Fruit fly (Drosophila melanogaster): ENCODE measurements around the gene CG3386.

Gene CG3386

DNA sequence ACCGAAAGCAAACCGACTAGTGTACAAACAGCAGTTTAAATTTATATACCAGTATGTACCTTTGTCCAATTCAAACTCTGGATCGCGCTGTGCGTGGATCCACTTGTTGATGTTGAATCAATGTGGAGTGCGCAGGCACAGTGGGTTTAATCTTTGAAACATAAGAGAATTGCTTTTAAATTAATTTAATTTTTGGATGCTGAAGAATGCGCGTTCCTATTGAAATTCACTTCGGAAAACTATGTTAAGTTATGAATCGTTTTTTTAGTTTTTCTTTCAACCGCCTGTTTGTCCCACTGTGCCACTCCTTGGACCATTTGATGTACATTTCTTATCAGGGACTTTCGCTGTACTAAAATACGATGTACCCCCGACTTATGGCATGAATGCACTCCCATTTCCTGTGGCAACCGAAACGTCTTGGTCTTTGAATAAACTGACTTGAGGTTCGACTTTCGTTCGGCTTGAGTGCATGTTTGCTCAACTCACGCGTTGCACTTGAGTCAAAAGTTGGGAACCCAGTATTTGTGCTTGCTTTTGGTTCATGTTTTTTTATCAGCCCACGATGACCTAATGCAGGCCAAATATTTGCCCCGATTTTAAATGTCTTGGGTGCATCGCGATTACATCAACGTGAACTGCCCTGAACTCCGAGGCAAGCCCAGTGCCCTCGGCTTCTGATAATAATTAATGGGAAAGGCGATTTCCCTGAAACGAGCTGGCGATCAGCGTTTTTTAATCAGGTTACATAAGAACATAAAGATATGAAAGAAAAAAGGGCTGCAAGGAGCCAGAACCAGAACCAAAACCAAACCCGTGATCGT, 42.5 kb upstream of the CG3386 start (continued):
- peak; percentile 85 for TF ChIP-seq CG18764 (GFP tag; optimal IDR thresholded peaks at IDR 0.05)
- TF ChIP-seq CG3407 (GFP tag; optimal IDR thresholded peaks at IDR 0.05), result peak; percentile 97
- peak; percentile 89 for TF ChIP-seq Xbp1 (GFP tag; optimal IDR thresholded peaks at IDR 0.05)
- peak; percentile 35 for TF ChIP-seq Nf-YC (tag; optimal IDR thresholded peaks at IDR 0.05)
- peak; percentile 77 for TF ChIP-seq CG30020 (tag; optimal IDR thresholded peaks at IDR 0.05)
- TF ChIP-seq Kr (GFP tag; optimal IDR thresholded peaks at IDR 0.05), result peak; percentile 97
- TF ChIP-seq Hr39 (optimal IDR thresholded peaks at IDR 0.05), result no peak
- peak; percentile 75 for TF ChIP-seq CG5180 (GFP tag; optimal IDR thresholded peaks at IDR 0.05)
- TF ChIP-seq CG12299 (tag; optimal IDR thresholded peaks at IDR 0.05), result peak; percentile 83
- no peak for TF ChIP-seq CG16779 (GFP tag; IDR thresholded peaks at IDR 0.05)
- TF ChIP-seq Atf-2 (GFP tag; optimal IDR thresholded peaks at IDR 0.05), result peak; percentile 96
- no peak for TF ChIP-seq lov (optimal IDR thresholded peaks at IDR 0.05)
- peak; percentile 98 for TF ChIP-seq lov (GFP tag; IDR thresholded peaks at IDR 0.05)
- TF ChIP-seq NC2α (GFP tag; optimal IDR thresholded peaks at IDR 0.05), result peak; percentile 89
- TF ChIP-seq CG2889 (GFP tag; IDR thresholded peaks at IDR 0.05), result peak; percentile 83; the same call in 2 of the 3 replicates
- peak; percentile 85 for TF ChIP-seq eyg (GFP tag; optimal IDR thresholded peaks at IDR 0.05)
- TF ChIP-seq psq (GFP tag; optimal IDR thresholded peaks at IDR 0.05), result peak; percentile 76
- peak; percentile 97 for TF ChIP-seq CG17328 (GFP tag; IDR thresholded peaks at IDR 0.05)

- TF ChIP-seq pb (GFP tag; optimal IDR thresholded peaks at IDR 0.05) (no peak), Hr78 (GFP tag; optimal IDR thresholded peaks at IDR 0.05) (peak in 1 of 2 experiments; percentile 53), CG9932 (GFP tag; IDR thresholded peaks at IDR 0.05) (no peak), yki (optimal IDR thresholded peaks at IDR 0.05) (no peak), CG31388 (GFP tag; optimal IDR thresholded peaks at IDR 0.05) (no peak), CG3407 (GFP tag; optimal IDR thresholded peaks at IDR 0.05) (no peak), CG7963 (GFP tag; IDR thresholded peaks at IDR 0.05; ENCODE audit: partially characterized antibody) (no peak), Nf-YC (tag; optimal IDR thresholded peaks at IDR 0.05) (no peak), CG9727 (GFP tag; optimal IDR thresholded peaks at IDR 0.05) (no peak), BEAF-32 (GFP tag; optimal IDR thresholded peaks at IDR 0.05) (no peak), CG11723 (GFP tag; optimal IDR thresholded peaks at IDR 0.05) (no peak), cato (GFP tag; optimal IDR thresholded peaks at IDR 0.05; ENCODE audit: borderline replicate concordance) (no peak), CG8281 (tag; optimal IDR thresholded peaks at IDR 0.05) (peak; percentile 57), gsb-n (tag; optimal IDR thresholded peaks at IDR 0.05) (peak; percentile 50), CG11247 (GFP tag; IDR thresholded peaks at IDR 0.05) (no peak), jumu (GFP tag; optimal IDR thresholded peaks at IDR 0.05) (no peak), Bgb (GFP tag; IDR thresholded peaks at IDR 0.05; ENCODE audit: partially characterized antibody) (no peak), kay (GFP tag; optimal IDR thresholded peaks at IDR 0.05) (no peak), CG2199 (GFP tag; IDR thresholded peaks at IDR 0.05) (no peak), ftz-f1 (GFP tag; optimal IDR thresholded peaks at IDR 0.05) (no peak), bcd (GFP tag; optimal IDR thresholded peaks at IDR 0.05) (no peak), abd-A (tag; optimal IDR thresholded peaks at IDR 0.05) (peak; percentile 83), Rx (GFP tag; IDR thresholded peaks at IDR 0.05) (no peak), Trl (optimal IDR thresholded peaks at IDR 0.05) (no peak), Trl (GFP tag; optimal IDR thresholded peaks at IDR 0.05) (no peak), oc (tag; optimal IDR thresholded peaks at IDR 0.05) (peak; percentile 82), CG17829 (tag; optimal IDR thresholded peaks at IDR 0.05) (no peak), HLH54F (GFP tag; optimal IDR thresholded peaks at IDR 0.05) (no peak), corto (GFP tag; optimal IDR thresholded peaks at IDR 0.05) (no peak), gcm (GFP tag; optimal IDR thresholded peaks at IDR 0.05) (peak; percentile 91), Vsx1 (GFP tag; optimal IDR thresholded peaks at IDR 0.05) (no peak), Meics (GFP tag; optimal IDR thresholded peaks at IDR 0.05) (no peak)
Measured at dm6 chr3L:723654-724461, 41.6 kb upstream of the CG3386 start.
